Fruit fly (Drosophila melanogaster): ENCODE results near the gene wapl.

Gene wapl

DNA sequence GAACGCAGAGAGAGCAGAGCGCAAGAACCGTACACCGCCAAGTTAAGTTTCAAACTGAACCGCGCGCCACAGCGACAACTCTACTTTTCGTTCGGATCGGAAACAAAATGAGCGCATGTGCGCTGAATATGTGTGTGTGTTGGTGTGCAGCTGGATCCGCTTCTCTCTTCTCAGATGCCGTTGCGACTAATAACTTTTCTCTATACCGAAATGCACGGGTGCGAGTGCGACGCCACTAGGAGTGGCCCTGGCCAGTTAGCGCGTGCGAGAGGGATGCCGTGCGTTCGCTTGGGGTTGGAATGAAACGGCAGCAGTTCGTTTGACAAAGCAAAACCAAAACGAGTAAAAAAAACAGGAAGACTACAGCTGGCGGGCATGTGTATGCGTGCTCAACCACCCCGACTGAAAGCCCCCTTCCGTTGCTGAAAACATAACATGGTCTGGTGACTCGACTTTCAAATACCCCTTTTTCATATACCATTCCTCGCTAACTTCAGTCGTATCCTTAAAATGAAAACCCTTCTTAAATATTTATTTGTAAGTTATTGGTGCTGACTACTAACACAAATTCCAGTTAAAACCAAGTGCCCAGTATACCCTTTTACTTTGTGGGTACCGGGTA lies 21.8 kb downstream of the wapl start:
- TF ChIP-seq ovo (GFP tag; optimal IDR thresholded peaks at IDR 0.05) (peak; percentile 78), kay (GFP tag; ENCODE audit: borderline replicate concordance) (no peak), CG12768 (GFP tag; optimal IDR thresholded peaks at IDR 0.05) (peak; percentile 97), CG14711 (tag; optimal IDR thresholded peaks at IDR 0.05) (peak; percentile 99), cic (GFP tag; optimal IDR thresholded peaks at IDR 0.05) (peak; percentile 45), Crg-1 (GFP tag; optimal IDR thresholded peaks at IDR 0.05) (peak; percentile 93), CG11617 (GFP tag; optimal IDR thresholded peaks at IDR 0.05) (peak; percentile 91), CG1620 (GFP tag; optimal IDR thresholded peaks at IDR 0.05) (peak; percentile 81), CG5204 (GFP tag; optimal IDR thresholded peaks at IDR 0.05) (peak; percentile 75), Clk (GFP tag; optimal IDR thresholded peaks at IDR 0.05) (peak; percentile 55), cnc (optimal IDR thresholded peaks at IDR 0.05) (no peak), Mnt (GFP tag; optimal IDR thresholded peaks at IDR 0.05) (peak; percentile 66), CG7045 (GFP tag; optimal IDR thresholded peaks at IDR 0.05) (peak; percentile 80), bab1 (GFP tag; optimal IDR thresholded peaks at IDR 0.05) (peak; percentile 97), CG33017 (tag; optimal IDR thresholded peaks at IDR 0.05) (peak; percentile 97), tj (GFP tag; optimal IDR thresholded peaks at IDR 0.05) (peak; percentile 85), pad (GFP tag; optimal IDR thresholded peaks at IDR 0.05) (peak; percentile 96), Hr96 (GFP tag; optimal IDR thresholded peaks at IDR 0.05) (peak; percentile 94), CG7101 (tag; optimal IDR thresholded peaks at IDR 0.05) (peak; percentile 99), toe (GFP tag; optimal IDR thresholded peaks at IDR 0.05) (peak; percentile 49)

dm6 chrX:2135868-2136787 lies 22.7 kb downstream of the wapl start:
- TF ChIP-seq tj (GFP tag; optimal IDR thresholded peaks at IDR 0.05) (no peak), pad (GFP tag; optimal IDR thresholded peaks at IDR 0.05) (no peak), CG5204 (GFP tag; optimal IDR thresholded peaks at IDR 0.05) (peak; percentile 16), CG1620 (GFP tag; optimal IDR thresholded peaks at IDR 0.05) (no peak), CG7045 (GFP tag; optimal IDR thresholded peaks at IDR 0.05) (no peak), cnc (optimal IDR thresholded peaks at IDR 0.05) (no peak), toe (GFP tag; optimal IDR thresholded peaks at IDR 0.05) (no peak)

DNA sequence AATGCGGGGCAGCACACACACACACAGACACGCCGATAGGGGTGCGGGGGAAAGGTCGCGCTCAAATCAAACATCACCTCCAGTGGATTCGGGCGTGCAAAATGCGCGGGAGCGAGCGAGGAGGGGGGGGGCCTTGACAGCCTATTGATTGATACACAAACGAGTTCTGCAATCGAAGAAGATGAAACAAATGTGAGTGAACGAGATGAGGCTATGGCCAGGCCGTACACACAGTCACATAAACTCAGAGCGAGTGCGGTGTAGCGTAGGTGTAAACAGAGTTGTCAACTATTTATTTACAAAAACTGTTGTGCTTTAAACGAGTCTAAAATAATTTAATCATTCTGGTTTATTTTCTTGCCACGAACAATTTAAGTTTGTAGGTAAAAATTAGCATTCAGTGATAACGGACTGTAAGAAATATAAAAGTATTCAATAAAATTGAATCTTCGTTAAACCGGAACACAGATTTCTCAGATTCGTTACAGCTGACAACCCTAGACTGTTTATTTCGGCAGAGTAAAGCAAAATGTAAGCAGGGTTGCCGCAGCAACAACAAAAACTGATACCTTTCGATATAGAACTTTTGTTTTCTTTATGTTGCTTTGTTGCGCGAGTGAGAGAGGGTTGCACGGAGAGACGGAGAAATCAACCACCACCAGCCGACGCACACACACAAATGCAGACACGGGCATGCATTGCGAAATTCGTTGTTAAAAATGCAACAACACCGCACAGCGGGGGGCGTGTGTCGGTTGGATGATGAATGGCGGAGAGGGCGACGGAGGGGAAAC lies 23.6 kb downstream of the wapl start:
- TF ChIP-seq CG5204 (GFP tag; optimal IDR thresholded peaks at IDR 0.05), result peak; percentile 79
- peak; percentile 58 for TF ChIP-seq CG1620 (GFP tag; optimal IDR thresholded peaks at IDR 0.05)
- TF ChIP-seq cic (GFP tag; optimal IDR thresholded peaks at IDR 0.05), result peak; percentile 25
- TF ChIP-seq Mnt (GFP tag; optimal IDR thresholded peaks at IDR 0.05), result peak; percentile 68
- TF ChIP-seq cnc (optimal IDR thresholded peaks at IDR 0.05), result no peak
- peak; percentile 90 for TF ChIP-seq CG7101 (tag; optimal IDR thresholded peaks at IDR 0.05)
- TF ChIP-seq CG12768 (GFP tag; optimal IDR thresholded peaks at IDR 0.05), result peak; percentile 55
- TF ChIP-seq CG11617 (GFP tag; optimal IDR thresholded peaks at IDR 0.05), result peak; percentile 84
- TF ChIP-seq ovo (GFP tag; optimal IDR thresholded peaks at IDR 0.05), result peak; percentile 33
- TF ChIP-seq bab1 (GFP tag; optimal IDR thresholded peaks at IDR 0.05), result peak; percentile 86
- peak; percentile 80 for TF ChIP-seq toe (GFP tag; optimal IDR thresholded peaks at IDR 0.05)
- TF ChIP-seq kay (GFP tag; ENCODE audit: borderline replicate concordance), result peak; percentile 74
- TF ChIP-seq tj (GFP tag; optimal IDR thresholded peaks at IDR 0.05), result no peak
- TF ChIP-seq Crg-1 (GFP tag; optimal IDR thresholded peaks at IDR 0.05), result peak; percentile 64
- peak; percentile 81 for TF ChIP-seq CG7045 (GFP tag; optimal IDR thresholded peaks at IDR 0.05)
- TF ChIP-seq pad (GFP tag; optimal IDR thresholded peaks at IDR 0.05), result peak; percentile 73
- TF ChIP-seq Clk (GFP tag; optimal IDR thresholded peaks at IDR 0.05), result no peak
- peak; percentile 76 for TF ChIP-seq CG33017 (tag; optimal IDR thresholded peaks at IDR 0.05)
- peak; percentile 98 for TF ChIP-seq CG14711 (tag; optimal IDR thresholded peaks at IDR 0.05)
- TF ChIP-seq Hr96 (GFP tag; optimal IDR thresholded peaks at IDR 0.05), result peak; percentile 88

DNA sequence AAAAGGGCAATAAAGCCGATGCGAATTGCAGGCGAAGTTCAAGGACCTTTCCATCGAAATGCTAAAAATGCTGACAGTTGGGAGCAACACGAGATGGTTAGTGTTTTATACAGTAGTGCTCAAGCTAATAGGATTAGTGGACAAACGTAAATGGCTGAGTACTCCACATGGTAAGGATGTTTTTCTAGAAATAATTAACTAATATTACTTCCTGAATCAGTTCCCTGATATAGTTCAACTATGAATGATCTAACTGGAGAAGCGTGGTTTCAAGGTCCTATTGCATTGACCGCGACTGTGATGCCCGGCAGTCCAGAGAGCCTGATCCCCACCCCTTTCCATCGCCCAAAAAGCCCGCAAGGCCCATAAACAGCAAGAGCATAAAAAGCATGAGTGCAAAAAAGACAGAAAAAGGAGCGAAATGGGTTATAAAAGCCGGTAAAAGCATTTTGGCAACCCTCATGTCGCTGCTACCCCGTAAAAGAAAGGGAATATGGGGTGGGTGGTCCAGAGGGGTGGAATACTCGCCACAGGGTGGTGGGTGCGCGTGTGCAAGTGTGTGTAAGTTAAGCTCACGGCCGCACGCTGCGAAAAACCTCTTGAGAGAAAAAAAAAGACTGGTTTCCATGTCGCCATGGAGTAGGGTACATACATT lies 24.4 kb downstream of the wapl start:
- peak; percentile 38 for TF ChIP-seq CG33017 (tag; optimal IDR thresholded peaks at IDR 0.05)
- TF ChIP-seq Clk (GFP tag; optimal IDR thresholded peaks at IDR 0.05), result no peak
- TF ChIP-seq CG5204 (GFP tag; optimal IDR thresholded peaks at IDR 0.05), result peak; percentile 3

- TF ChIP-seq Mnt (GFP tag; optimal IDR thresholded peaks at IDR 0.05) (no peak), CG7045 (GFP tag; optimal IDR thresholded peaks at IDR 0.05) (no peak), bab1 (GFP tag; optimal IDR thresholded peaks at IDR 0.05) (no peak), CG5204 (GFP tag; optimal IDR thresholded peaks at IDR 0.05) (no peak), CG11617 (GFP tag; optimal IDR thresholded peaks at IDR 0.05) (no peak), Hr96 (GFP tag; optimal IDR thresholded peaks at IDR 0.05) (no peak), CG12768 (GFP tag; optimal IDR thresholded peaks at IDR 0.05) (no peak), Crg-1 (GFP tag; optimal IDR thresholded peaks at IDR 0.05) (no peak), ovo (GFP tag; optimal IDR thresholded peaks at IDR 0.05) (peak; percentile 25), CG7101 (tag; optimal IDR thresholded peaks at IDR 0.05) (no peak), tj (GFP tag; optimal IDR thresholded peaks at IDR 0.05) (peak; percentile 31), CG33017 (tag; optimal IDR thresholded peaks at IDR 0.05) (no peak), kay (GFP tag; ENCODE audit: borderline replicate concordance) (no peak), cic (GFP tag; optimal IDR thresholded peaks at IDR 0.05) (peak; percentile 17), cnc (optimal IDR thresholded peaks at IDR 0.05) (no peak), CG14711 (tag; optimal IDR thresholded peaks at IDR 0.05) (peak; percentile 21), toe (GFP tag; optimal IDR thresholded peaks at IDR 0.05) (no peak), Clk (GFP tag; optimal IDR thresholded peaks at IDR 0.05) (no peak), CG1620 (GFP tag; optimal IDR thresholded peaks at IDR 0.05) (no peak), pad (GFP tag; optimal IDR thresholded peaks at IDR 0.05) (peak; percentile 75)
These were observed 33.2 kb downstream of the wapl start for dm6 chrX:2125527-2126088.
